Worm (Caenorhabditis elegans) whole organism, L4 larva: ENCODE measurements around the gene C06A12.8.

Experiments
- F10B5.3 ChIP-seq: sonication (generic microtip); optimal IDR thresholded peaks from 2 replicates; lab custom pipeline; 2016; ENCODE audit warnings: mild to moderate bottlenecking, missing genetic modification characterization, missing compliant biosample characterization
- F26F4.8 ChIP-seq: fragments of 200-800 bp; sonication (Bioruptor generic); conservative IDR thresholded peaks from 2 replicates; pipeline ENCODE4 v1.3.6; 2022; ENCODE audit warnings: missing genetic modification characterization, missing compliant biosample characterization
- F37D6.2 ChIP-seq: sonication (generic microtip); optimal IDR thresholded peaks from 2 replicates; lab custom pipeline; 2016; ENCODE audit warnings: mild to moderate bottlenecking, missing genetic modification characterization, missing compliant biosample characterization
- Y75B8A.6 ChIP-seq: fragments of 200-800 bp; sonication (Bioruptor generic); IDR thresholded peaks from 2 replicates; pipeline ENCODE4 v1.3.6; 2022; ENCODE audit warnings: missing genetic modification reagents, missing genetic modification characterization, missing compliant biosample characterization
- ZK337.2 ChIP-seq: fragments of 200-800 bp; sonication (Bioruptor generic); IDR thresholded peaks from 2 replicates; pipeline ENCODE4 v1.3.6; 2022; ENCODE audit warnings: missing genetic modification reagents, missing genetic modification characterization, missing compliant biosample characterization
- ZK546.5 ChIP-seq, 2 experiments: sonication (generic microtip); optimal IDR thresholded peaks; 2 replicates each; lab custom pipeline; 2017; ENCODE audit warnings: missing biosample characterization in 2 of 2, missing genetic modification characterization in 2 of 2
- aha-1 ChIP-seq: fragments of 150-350 bp; peaks from one replicate; lab custom pipeline; 2014; ENCODE audit warnings: missing biosample characterization, missing genetic modification characterization
- arid-1 ChIP-seq: fragments of 200-800 bp; sonication (Bioruptor generic); conservative IDR thresholded peaks from 2 replicates; pipeline ENCODE4 v1.3.6; 2022; ENCODE audit warnings: missing genetic modification reagents, missing genetic modification characterization, missing compliant biosample characterization
- ceh-44 ChIP-seq: fragments of 200-800 bp; sonication (Bioruptor generic); IDR thresholded peaks from 2 replicates; pipeline ENCODE4 v1.3.6; 2022; ENCODE audit warnings: missing genetic modification reagents, missing genetic modification characterization, missing compliant biosample characterization
- daf-12 ChIP-seq: fragments of 150-350 bp; optimal IDR thresholded peaks from 2 replicates; lab custom pipeline; 2014; ENCODE audit warnings: missing biosample characterization, missing genetic modification reagents, missing genetic modification characterization
- daf-16 ChIP-seq, 3 experiments: sonication (generic microtip); optimal IDR thresholded peaks; 2 replicates each; lab custom pipeline; 2016 to 2017; ENCODE audit warnings: missing genetic modification characterization in 3 of 3, missing genetic modification reagents in 3 of 3, mild to moderate bottlenecking in 2 of 3, missing compliant biosample characterization in 2 of 3, missing biosample characterization in 1 of 3, moderate library complexity in 1 of 3
- daf-8 ChIP-seq: fragments of 200-800 bp; sonication (Bioruptor generic); IDR thresholded peaks from 2 replicates; pipeline ENCODE4 v1.3.6; 2022; ENCODE audit warnings: missing genetic modification characterization, missing compliant biosample characterization
- dmd-6 ChIP-seq: fragments of 200-800 bp; sonication (Bioruptor generic); IDR thresholded peaks from 2 replicates; pipeline ENCODE4 v1.3.6; 2022; ENCODE audit warnings: missing genetic modification reagents, missing genetic modification characterization, missing compliant biosample characterization
- dpl-1 ChIP-seq: fragments of 150-350 bp; optimal IDR thresholded peaks from 2 replicates; lab custom pipeline; 2014; ENCODE audit warnings: missing biosample characterization, missing genetic modification reagents, missing genetic modification characterization
- dve-1 ChIP-seq: sonication (generic microtip); optimal IDR thresholded peaks from 2 replicates; lab custom pipeline; 2017; ENCODE audit warnings: antibody characterized with exemption, mild to moderate bottlenecking, missing genetic modification characterization, missing compliant biosample characterization; ENCODE audit not compliant: insufficient read depth
- gei-8 ChIP-seq: fragments of 200-800 bp; sonication (Bioruptor generic); optimal IDR thresholded peaks from 2 replicates; lab custom pipeline; 2018; ENCODE audit warnings: mild to moderate bottlenecking, missing genetic modification characterization, missing compliant biosample characterization
- hmg-1.1 ChIP-seq: fragments of 200-800 bp; sonication (Bioruptor generic); IDR thresholded peaks from 2 replicates; pipeline ENCODE4 v1.3.6; 2022; ENCODE audit warnings: missing genetic modification reagents, missing genetic modification characterization, missing compliant biosample characterization
- jun-1 ChIP-seq: fragments of 150-350 bp; optimal IDR thresholded peaks from 2 replicates; lab custom pipeline; 2014; ENCODE audit warnings: missing biosample characterization, missing genetic modification reagents, missing genetic modification characterization
- lin-1 ChIP-seq: fragments of 200-800 bp; sonication (Bioruptor generic); IDR thresholded peaks from 2 replicates; pipeline ENCODE4 v1.3.6; 2022; ENCODE audit warnings: missing genetic modification reagents, missing genetic modification characterization, missing compliant biosample characterization
- lin-15B ChIP-seq: fragments of 150-350 bp; sonication (generic microtip); optimal IDR thresholded peaks from 3 replicates; lab custom pipeline; 2014; ENCODE audit warnings: missing biosample characterization, missing genetic modification characterization
- lin-38 ChIP-seq: fragments of 200-800 bp; sonication (Bioruptor generic); IDR thresholded peaks from 2 replicates; pipeline ENCODE4 v1.3.6; 2022; ENCODE audit warnings: missing genetic modification reagents, missing genetic modification characterization, missing compliant biosample characterization
- lsy-2 ChIP-seq, 2 experiments: fragments of 150-350 bp in 1 of 2; sonication (generic microtip) in 1 of 2; optimal IDR thresholded peaks; 2 replicates each; lab custom pipeline; 2014 to 2017; ENCODE audit warnings: missing biosample characterization in 2 of 2, missing genetic modification characterization in 2 of 2
- madf-9 ChIP-seq: fragments of 200-800 bp; sonication (Bioruptor generic); conservative IDR thresholded peaks from 2 replicates; pipeline ENCODE4 v1.3.6; 2022; ENCODE audit warnings: missing genetic modification reagents, missing genetic modification characterization, missing compliant biosample characterization
- mdt-29 ChIP-seq: fragments of 200-800 bp; sonication (Bioruptor generic); IDR thresholded peaks from 2 replicates; pipeline ENCODE4 v1.3.6; 2022; ENCODE audit warnings: missing genetic modification reagents, missing genetic modification characterization, missing compliant biosample characterization
- mes-2 ChIP-seq: sonication (generic microtip); optimal IDR thresholded peaks from 2 replicates; lab custom pipeline; 2016; ENCODE audit warnings: missing genotype, mild to moderate bottlenecking, missing genetic modification characterization, missing compliant biosample characterization; ENCODE audit not compliant: poor library complexity, severe bottlenecking
- nhr-11 ChIP-seq: fragments of 150-350 bp; optimal IDR thresholded peaks from 2 replicates; lab custom pipeline; 2014; ENCODE audit warnings: missing biosample characterization, missing genetic modification characterization
- nhr-111 ChIP-seq: fragments of 200-800 bp; sonication (Bioruptor generic); optimal IDR thresholded peaks from 2 replicates; lab custom pipeline; 2018; ENCODE audit warnings: mild to moderate bottlenecking, missing genetic modification characterization, missing compliant biosample characterization
- nhr-28 ChIP-seq: fragments of 150-350 bp; optimal IDR thresholded peaks from 2 replicates; lab custom pipeline; 2014; ENCODE audit warnings: missing biosample characterization, missing genetic modification characterization
- nhr-41 ChIP-seq: fragments of 200-800 bp; sonication (Bioruptor generic); IDR thresholded peaks from 2 replicates; pipeline ENCODE4 v1.3.6; 2022; ENCODE audit warnings: missing genetic modification reagents, missing genetic modification characterization, missing compliant biosample characterization
- nhr-6 ChIP-seq: fragments of 150-350 bp; optimal IDR thresholded peaks from 2 replicates; lab custom pipeline; 2014; ENCODE audit warnings: missing biosample characterization, missing genetic modification characterization
- pha-4 ChIP-seq, 2 experiments: fragments of 150-350 bp in 1 of 2; fragments of 200-800 bp in 1 of 2; sonication (Bioruptor generic) in 1 of 2; IDR thresholded peaks in 1 of 2; optimal IDR thresholded peaks in 1 of 2; 2 replicates each; pipeline versions ENCODE4 v1.3.6 to Lab custom; 2014 to 2022; ENCODE audit warnings: missing genetic modification characterization in 2 of 2, missing genetic modification reagents in 2 of 2, missing biosample characterization in 1 of 2, missing compliant biosample characterization in 1 of 2
- php-3 ChIP-seq: fragments of 200-800 bp; sonication (Bioruptor generic); IDR thresholded peaks from 2 replicates; pipeline ENCODE4 v1.3.6; 2022; ENCODE audit warnings: missing genetic modification reagents, missing genetic modification characterization, missing compliant biosample characterization
- pqm-1 ChIP-seq: sonication (generic microtip); optimal IDR thresholded peaks from 2 replicates; lab custom pipeline; 2017; ENCODE audit warnings: missing biosample characterization, missing genetic modification characterization
- saeg-2 ChIP-seq: fragments of 200-800 bp; sonication (Bioruptor generic); IDR thresholded peaks from 2 replicates; pipeline ENCODE4 v1.3.6; 2022; ENCODE audit warnings: missing genetic modification reagents, missing genetic modification characterization, missing compliant biosample characterization
- set-16 ChIP-seq: fragments of 200-800 bp; sonication (Bioruptor generic); IDR thresholded peaks from 2 replicates; pipeline ENCODE4 v1.3.6; 2022; ENCODE audit warnings: missing genetic modification reagents, missing genetic modification characterization, missing compliant biosample characterization
- snpc-4 ChIP-seq: fragments of 150-350 bp; optimal IDR thresholded peaks from 2 replicates; lab custom pipeline; 2014; ENCODE audit warnings: missing biosample characterization, missing genetic modification characterization
- tag-97 ChIP-seq: fragments of 200-800 bp; sonication (Bioruptor generic); IDR thresholded peaks from 2 replicates; pipeline ENCODE4 v1.3.6; 2022; ENCODE audit warnings: missing genetic modification characterization, missing compliant biosample characterization
- tra-1 ChIP-seq: fragments of 200-800 bp; sonication (Bioruptor generic); IDR thresholded peaks from 2 replicates; pipeline ENCODE4 v1.3.6; 2022; ENCODE audit warnings: missing genetic modification reagents, missing genetic modification characterization, missing compliant biosample characterization
- unc-130 ChIP-seq: sonication (generic microtip); optimal IDR thresholded peaks from 2 replicates; lab custom pipeline; 2016; ENCODE audit warnings: missing genetic modification reagents, missing genetic modification characterization, missing compliant biosample characterization
- unc-39 ChIP-seq: sonication (generic microtip); optimal IDR thresholded peaks from 2 replicates; lab custom pipeline; 2017; ENCODE audit warnings: missing biosample characterization, missing genetic modification characterization
- unc-62 ChIP-seq, 3 experiments: fragments of 150-350 bp in 1 of 3; sonication (generic microtip); optimal IDR thresholded peaks in 2 of 3; peaks in 1 of 3; 1 replicate in 1 of 3; 2 replicates in 2 of 3; lab custom pipeline; 2014 to 2017; ENCODE audit warnings: missing biosample characterization in 3 of 3, missing genetic modification characterization in 3 of 3, missing genetic modification reagents in 3 of 3, missing genotype in 1 of 3
- zag-1 ChIP-seq: fragments of 150-350 bp; optimal IDR thresholded peaks from 2 replicates; lab custom pipeline; 2014; ENCODE audit warnings: missing biosample characterization, missing genetic modification characterization
- zfp-2 ChIP-seq: sonication (generic microtip); optimal IDR thresholded peaks from 2 replicates; lab custom pipeline; 2016; ENCODE audit warnings: mild to moderate bottlenecking, missing genetic modification characterization, missing compliant biosample characterization
- zfp-3 ChIP-seq: fragments of 200-800 bp; sonication (Bioruptor generic); conservative IDR thresholded peaks from 2 replicates; pipeline ENCODE4 v1.3.6; 2022; ENCODE audit warnings: missing genetic modification reagents, missing genetic modification characterization, missing compliant biosample characterization

The C06A12.8 gene

DNA sequence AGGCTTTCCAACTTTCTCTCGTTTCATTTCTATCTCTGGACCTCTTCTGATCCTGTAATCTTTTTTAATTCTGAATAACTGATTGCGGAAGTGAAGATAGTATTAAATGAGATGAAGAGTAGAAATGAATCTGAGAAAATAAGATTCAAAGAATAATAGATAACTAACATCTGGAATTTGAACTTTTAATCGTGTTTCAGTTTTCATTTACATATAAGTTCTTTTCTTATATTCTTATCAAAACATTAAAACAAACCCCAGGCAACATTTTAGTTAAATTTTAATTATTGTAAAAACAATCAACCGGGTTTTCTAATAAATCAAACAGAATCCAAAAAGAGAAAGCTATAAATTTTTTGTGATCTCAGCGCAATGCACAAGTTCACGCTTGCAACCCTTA lies 16.1 kb downstream of the C06A12.8 start:
- TF ChIP-seq unc-62 (GFP tag; optimal IDR thresholded peaks at IDR 0.05 in 1 of 2; lab: Kevin White, UChicago) (no peak), unc-62 (tag; optimal IDR thresholded peaks at IDR 0.05; lab: Kevin White, UChicago) (no peak), aha-1 (tag; lab: Kevin White, UChicago) (peak; percentile 92)

DNA sequence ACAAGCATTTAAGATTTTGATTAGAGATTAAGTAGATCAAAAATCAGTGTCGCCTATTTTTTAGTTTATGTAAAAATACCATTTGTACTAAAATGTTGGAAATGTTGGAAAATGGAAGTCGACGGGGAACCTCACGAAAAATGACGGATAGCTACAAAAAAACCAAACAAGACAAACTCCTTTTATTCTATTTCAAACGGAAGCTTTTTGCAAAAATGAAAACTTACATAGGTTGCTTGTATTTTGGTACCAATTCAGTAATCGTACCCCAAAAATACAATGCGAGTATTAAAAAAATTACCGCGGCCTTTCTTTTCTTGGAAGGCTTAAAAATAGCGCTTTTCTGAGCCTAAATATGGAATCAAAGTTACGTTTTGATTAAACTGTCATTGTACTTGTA lies 16.9 kb downstream of the C06A12.8 start:
- TF ChIP-seq php-3 (GFP tag; lab: Robert Waterston, UW): no peak
- TF ChIP-seq unc-62 (GFP tag; optimal IDR thresholded peaks at IDR 0.05 in 1 of 2; lab: Kevin White, UChicago): peak in 1 of 2 experiments; percentile 94
- TF ChIP-seq unc-62 (tag; optimal IDR thresholded peaks at IDR 0.05; lab: Kevin White, UChicago): no peak

ce11 chrIV:17461222-17461707 lies 24.1 kb downstream of the C06A12.8 start, which contains the start of gene rif-1.1:
TSS of gene rif-1.1 (minus strand) at chrIV:17461272.
- TF ChIP-seq ceh-44 (GFP tag; lab: Robert Waterston, UW) (no peak), F26F4.8 (no peak), lin-38 (GFP tag; lab: Robert Waterston, UW) (peak; percentile 29), mes-2 (peak; percentile 79), unc-130 (peak; percentile 47), dpl-1 (GFP tag; lab: Kevin White, UChicago) (peak; percentile 84), ZK546.5 (tag; optimal IDR thresholded peaks at IDR 0.05; lab: Kevin White, UChicago) (no peak), dve-1 (peak; percentile 45), saeg-2 (GFP tag; lab: Robert Waterston, UW) (no peak), aha-1 (tag; lab: Kevin White, UChicago) (no peak), daf-8 (GFP tag; lab: Robert Waterston, UW) (no peak), lin-1 (GFP tag; lab: Robert Waterston, UW) (no peak), set-16 (GFP tag; lab: Robert Waterston, UW) (no peak), lsy-2 (tag; optimal IDR thresholded peaks at IDR 0.05; lab: Kevin White, UChicago) (peak in 1 of 2 experiments; percentile 85), nhr-28 (peak; percentile 75), nhr-6 (peak; percentile 1), hmg-1.1 (GFP tag; lab: Robert Waterston, UW) (0 out of 2 replicates have a peak, but pooled peaks have one; percentile 36), lin-15B (no peak), F37D6.2 (tag; lab: Kevin White, UChicago) (no peak), daf-12 (tag; lab: Kevin White, UChicago) (no peak), unc-62 (GFP tag; optimal IDR thresholded peaks at IDR 0.05 in 1 of 2; lab: Kevin White, UChicago) (peak in 1 of 2 experiments; percentile 79), unc-62 (tag; optimal IDR thresholded peaks at IDR 0.05; lab: Kevin White, UChicago) (no peak), unc-39 (no peak), arid-1 (no peak), ZK337.2 (GFP tag; lab: Robert Waterston, UW) (no peak), jun-1 (tag; lab: Kevin White, UChicago) (no peak), pha-4 (GFP tag; IDR thresholded peaks at IDR 0.05; lab: Robert Waterston, UW) (no peak), pha-4 (tag; optimal IDR thresholded peaks at IDR 0.05; lab: Kevin White, UChicago) (peak; percentile 47), zfp-3 (GFP tag; lab: Robert Waterston, UW) (no peak), php-3 (GFP tag; lab: Robert Waterston, UW) (no peak), pqm-1 (tag; lab: Kevin White, UChicago) (no peak), dmd-6 (GFP tag; lab: Robert Waterston, UW) (peak; percentile 22; the same call in 1 of the 2 replicates), tra-1 (GFP tag; lab: Robert Waterston, UW) (no peak), nhr-41 (GFP tag; lab: Robert Waterston, UW) (no peak), nhr-11 (tag; lab: Kevin White, UChicago) (no peak), gei-8 (GFP tag; lab: Kevin White, UChicago) (no peak), snpc-4 (tag; lab: Kevin White, UChicago) (no peak), mdt-29 (no peak), Y75B8A.6 (GFP tag; lab: Robert Waterston, UW) (no peak), nhr-111 (no peak), zag-1 (tag; lab: Kevin White, UChicago) (no peak), zfp-2 (no peak), F10B5.3 (tag; lab: Kevin White, UChicago) (no peak), tag-97 (GFP tag; lab: Robert Waterston, UW) (no peak), madf-9 (GFP tag; lab: Robert Waterston, UW) (no peak), daf-16 (GFP tag; optimal IDR thresholded peaks at IDR 0.05; lab: Kevin White, UChicago) (no peak), daf-16 (tag; optimal IDR thresholded peaks at IDR 0.05; lab: Kevin White, UChicago) (peak; percentile 51)
